Worm (Caenorhabditis elegans): ENCODE results near the gene znf-622.

The znf-622 gene

DNA sequence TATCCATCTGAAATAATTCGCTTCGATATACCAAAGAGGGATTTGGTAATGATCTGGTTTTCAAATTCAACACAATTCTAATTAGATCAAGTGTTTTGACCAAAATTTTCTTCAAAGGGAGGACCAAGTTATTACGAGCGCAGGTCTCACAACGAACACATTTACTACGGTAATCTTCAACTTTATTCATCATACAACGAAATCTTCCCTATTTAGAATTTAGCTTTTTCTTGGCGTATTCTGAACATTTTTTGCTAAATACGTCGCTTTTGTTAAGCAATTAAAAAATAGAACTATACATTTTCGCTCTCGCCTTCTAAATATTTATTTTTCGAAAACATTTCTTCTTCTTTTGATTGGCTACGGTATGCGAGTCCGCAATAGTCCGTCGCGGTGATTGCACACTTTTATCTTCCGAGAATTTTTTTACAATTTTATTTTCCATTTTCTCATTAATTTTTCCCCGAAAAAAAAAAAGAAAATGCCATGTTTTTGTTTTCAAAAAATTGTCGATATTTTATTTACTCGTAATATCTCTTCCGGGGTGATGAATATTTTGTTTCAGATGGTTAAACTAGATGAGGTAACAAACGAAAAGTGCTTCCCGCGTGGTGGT, 1.7 kb downstream of the znf-622 start, which contains the start of gene let-716 (continued):
- TF ChIP-seq rpc-1 (optimal IDR thresholded peaks at IDR 0.05), result no peak
- no peak for TF ChIP-seq rpc-1 (tag; optimal IDR thresholded peaks at IDR 0.05)
- TF ChIP-seq unc-62 (GFP tag; optimal IDR thresholded peaks at IDR 0.05), result no peak
- TF ChIP-seq nhr-27 (tag; optimal IDR thresholded peaks at IDR 0.05), result no peak
- no peak for TF ChIP-seq repo-1 (tag; optimal IDR thresholded peaks at IDR 0.05)
- no peak for TF ChIP-seq sea-2 (GFP tag; IDR thresholded peaks at IDR 0.05)
- no peak for TF ChIP-seq sptf-2 (GFP tag; optimal IDR thresholded peaks at IDR 0.05)
- TF ChIP-seq nfya-1 (tag; optimal IDR thresholded peaks at IDR 0.05; ENCODE audit: borderline replicate concordance, insufficient read depth), result no peak
- TF ChIP-seq ceh-27 (GFP tag; optimal IDR thresholded peaks at IDR 0.05), result no peak
- TF ChIP-seq F55B11.4 (tag; optimal IDR thresholded peaks at IDR 0.05; ENCODE audit: borderline replicate concordance, insufficient read depth), result no peak
- TF ChIP-seq lsy-27 (tag; optimal IDR thresholded peaks at IDR 0.05; ENCODE audit: borderline replicate concordance, insufficient read depth), result no peak
- TF ChIP-seq ets-4 (GFP tag; optimal IDR thresholded peaks at IDR 0.05), result no peak
- TF ChIP-seq lsl-1 (GFP tag; optimal IDR thresholded peaks at IDR 0.05), result peak; percentile 87
- no peak for TF ChIP-seq snpc-1.1 (tag; optimal IDR thresholded peaks at IDR 0.05; ENCODE audit: insufficient read depth)
- TF ChIP-seq ztf-28 (GFP tag; IDR thresholded peaks at IDR 0.05), result no peak
- TF ChIP-seq bed-2 (GFP tag; IDR thresholded peaks at IDR 0.05), result no peak
- peak; percentile 14 for TF ChIP-seq xnd-1 (tag; optimal IDR thresholded peaks at IDR 0.05)
- no peak for TF ChIP-seq egl-44 (GFP tag; IDR thresholded peaks at IDR 0.05)
- no peak for TF ChIP-seq ceh-58 (GFP tag; IDR thresholded peaks at IDR 0.05)
- no peak for TF ChIP-seq madf-8 (GFP tag; conservative IDR thresholded peaks at IDR 0.05)
- TF ChIP-seq ceh-91 (GFP tag; IDR thresholded peaks at IDR 0.05), result no peak
- no peak for TF ChIP-seq K11D2.4 (GFP tag; IDR thresholded peaks at IDR 0.05)
- no peak for TF ChIP-seq tbx-9 (tag; optimal IDR thresholded peaks at IDR 0.05; ENCODE audit: borderline replicate concordance)
- TF ChIP-seq Y79H2A.3 (GFP tag; conservative IDR thresholded peaks at IDR 0.05), result no peak
- no peak for TF ChIP-seq ccch-3 (GFP tag; optimal IDR thresholded peaks at IDR 0.05)
- TF ChIP-seq gei-17 (GFP tag; optimal IDR thresholded peaks at IDR 0.05), result no peak
- no peak for TF ChIP-seq tlf-1 (GFP tag; optimal IDR thresholded peaks at IDR 0.05)
- TF ChIP-seq hlh-12 (tag; optimal IDR thresholded peaks at IDR 0.05), result no peak
- no peak for TF ChIP-seq mxl-1 (tag; optimal IDR thresholded peaks at IDR 0.05)
- TF ChIP-seq B0261.1 (tag; optimal IDR thresholded peaks at IDR 0.05), result no peak
- TF ChIP-seq hmg-1.2 (GFP tag; IDR thresholded peaks at IDR 0.05), result no peak
- TF ChIP-seq pbrm-1 (GFP tag; IDR thresholded peaks at IDR 0.05), result no peak
- no peak for TF ChIP-seq zim-3 (tag; optimal IDR thresholded peaks at IDR 0.05)
- peak; percentile 59 for TF ChIP-seq F49E8.2 (tag; optimal IDR thresholded peaks at IDR 0.05; ENCODE audit: insufficient read depth)
- no peak for TF ChIP-seq Y56A3A.18 (GFP tag; IDR thresholded peaks at IDR 0.05)
- TF ChIP-seq Y53F4B.3 (GFP tag; IDR thresholded peaks at IDR 0.05), result no peak
- no peak for TF ChIP-seq T26A5.8 (tag; optimal IDR thresholded peaks at IDR 0.05)
- no peak for TF ChIP-seq dox-1 (GFP tag; IDR thresholded peaks at IDR 0.05)
- TF ChIP-seq him-1 (tag; optimal IDR thresholded peaks at IDR 0.05), result peak; percentile 42
- no peak for TF ChIP-seq snpc-3.4 (tag; optimal IDR thresholded peaks at IDR 0.05)
- TF ChIP-seq efl-1 (GFP tag; optimal IDR thresholded peaks at IDR 0.05), result no peak
- TF ChIP-seq ztf-18 (tag; optimal IDR thresholded peaks at IDR 0.05), result peak; percentile 1
- TF ChIP-seq F57A8.1 (GFP tag; optimal IDR thresholded peaks at IDR 0.05), result no peak
- no peak for TF ChIP-seq mel-28 (tag; optimal IDR thresholded peaks at IDR 0.05; ENCODE audit: borderline replicate concordance)
- no peak for TF ChIP-seq lin-40 (tag; optimal IDR thresholded peaks at IDR 0.05)
- TF ChIP-seq ztf-6 (GFP tag; IDR thresholded peaks at IDR 0.05), result no peak
- no peak for TF ChIP-seq B0035.1 (tag; optimal IDR thresholded peaks at IDR 0.05)
- TF ChIP-seq madf-6 (GFP tag; IDR thresholded peaks at IDR 0.05), result peak; percentile 30; the same call in 1 of the 2 replicates

Data from whole organism, young adult.